In genomic region chr3R:30450224-30450623, dm6 we compare ENCODE assay signal across 5 fruit fly cellular contexts.
A peak's percentile ranks its signal among the peaks of the same experiment; 100 is the strongest.
TF ChIP-seq lines count a peak whose summit lies in the region.

No protein-coding gene starts in this region.

TF ChIP-seq in whole organism, adult, 20 proteins besides CTCF, POLR2A, EP300 and RAD21 (continued from another document):
- TF ChIP-seq CG1620 (GFP tag; optimal IDR thresholded peaks at IDR 0.05; lab: Kevin White, UChicago) (peak; percentile 87), CG7101 (tag; optimal IDR thresholded peaks at IDR 0.05; lab: Kevin White, UChicago) (peak; percentile 61), pad (GFP tag; optimal IDR thresholded peaks at IDR 0.05; lab: Kevin White, UChicago) (peak; percentile 25)

TF ChIP-seq in whole organism, embryonic, 481 proteins besides CTCF, POLR2A, EP300 and RAD21 (continued from another document and continues in another):
- TF ChIP-seq jumu (GFP tag; optimal IDR thresholded peaks at IDR 0.05; lab: Kevin White, UChicago) (peak; percentile 59), pum (GFP tag; optimal IDR thresholded peaks at IDR 0.05; lab: Kevin White, UChicago) (peak; percentile 38), inv (GFP tag; IDR thresholded peaks at IDR 0.05; lab: Robert Waterston, UW; ENCODE audit: partially characterized antibody) (no peak), crc (GFP tag; optimal IDR thresholded peaks at IDR 0.05; lab: Kevin White, UChicago) (peak; percentile 39), Hr78 (GFP tag; optimal IDR thresholded peaks at IDR 0.05; lab: Kevin White, UChicago) (no peak), sisA (GFP tag; IDR thresholded peaks at IDR 0.05; lab: Robert Waterston, UW) (peak; percentile 23), CG2202 (tag; optimal IDR thresholded peaks at IDR 0.05; lab: Kevin White, UChicago) (peak; percentile 87), eyg (GFP tag; optimal IDR thresholded peaks at IDR 0.05; lab: Kevin White, UChicago) (no peak), CG12155 (GFP tag; optimal IDR thresholded peaks at IDR 0.05; lab: Kevin White, UChicago) (peak; percentile 41), fru (optimal IDR thresholded peaks at IDR 0.05; lab: Kevin White, UChicago) (no peak), onecut (GFP tag; IDR thresholded peaks at IDR 0.05; lab: Robert Waterston, UW) (peak; percentile 65), pb (GFP tag; optimal IDR thresholded peaks at IDR 0.05; lab: Kevin White, UChicago) (peak; percentile 3), zf30C (GFP tag; optimal IDR thresholded peaks at IDR 0.05; lab: Kevin White, UChicago) (no peak), CG12942 (GFP tag; optimal IDR thresholded peaks at IDR 0.05; lab: Kevin White, UChicago) (peak; percentile 79), pnt (GFP tag; optimal IDR thresholded peaks at IDR 0.05; lab: Kevin White, UChicago) (peak; percentile 69), pzg (GFP tag; optimal IDR thresholded peaks at IDR 0.05; lab: Kevin White, UChicago) (no peak), Lpt (GFP tag; optimal IDR thresholded peaks at IDR 0.05; lab: Kevin White, UChicago) (no peak), ems (GFP tag; optimal IDR thresholded peaks at IDR 0.05; lab: Kevin White, UChicago) (peak; percentile 75), toy (GFP tag; IDR thresholded peaks at IDR 0.05; lab: Robert Waterston, UW) (peak; percentile 70; the same call in 1 of the 2 replicates), caup (GFP tag; optimal IDR thresholded peaks at IDR 0.05; lab: Kevin White, UChicago; ENCODE audit: severe bottlenecking) (peak; percentile 89), chif (GFP tag; optimal IDR thresholded peaks at IDR 0.05; lab: Kevin White, UChicago) (peak; percentile 54 to 74), grau (tag; optimal IDR thresholded peaks at IDR 0.05; lab: Kevin White, UChicago) (peak; percentile 11), gce (GFP tag; IDR thresholded peaks at IDR 0.05; lab: Robert Waterston, UW) (peak; percentile 92), CG2116 (GFP tag; optimal IDR thresholded peaks at IDR 0.05; lab: Kevin White, UChicago) (peak; percentile 55), scrt (GFP tag; optimal IDR thresholded peaks at IDR 0.05; lab: Kevin White, UChicago) (peak; percentile 62), br (optimal IDR thresholded peaks at IDR 0.05; lab: Kevin White, UChicago) (no peak), Dad (GFP tag; optimal IDR thresholded peaks at IDR 0.05; lab: Kevin White, UChicago) (peak; percentile 54), gcm2 (GFP tag; optimal IDR thresholded peaks at IDR 0.05; lab: Kevin White, UChicago) (peak; percentile 72), CG7372 (GFP tag; IDR thresholded peaks at IDR 0.05; lab: Robert Waterston, UW) (peak; percentile 25; the same call in 1 of the 2 replicates), CoRest (tag; optimal IDR thresholded peaks at IDR 0.05; lab: Kevin White, UChicago) (no peak), CG4328 (GFP tag; optimal IDR thresholded peaks at IDR 0.05; lab: Kevin White, UChicago) (peak; percentile 82), CG31441 (GFP tag; IDR thresholded peaks at IDR 0.05; lab: Robert Waterston, UW) (no peak; the same call in none of the 2 replicates)

TF ChIP-seq in whole organism, prepupa, 60 proteins besides CTCF, POLR2A, EP300 and RAD21 (continued from another document and continues in another):
- TF ChIP-seq Sox14 (GFP tag; optimal IDR thresholded peaks at IDR 0.05; lab: Kevin White, UChicago) (no peak), svp (GFP tag; lab: Kevin White, UChicago) (no peak), spab (GFP tag; optimal IDR thresholded peaks at IDR 0.05; lab: Kevin White, UChicago) (peak; percentile 47), ss (GFP tag; optimal IDR thresholded peaks at IDR 0.05; lab: Kevin White, UChicago) (peak; percentile 49 to 58), esn (GFP tag; optimal IDR thresholded peaks at IDR 0.05; lab: Kevin White, UChicago) (peak; percentile 74), Ets21C (GFP tag; optimal IDR thresholded peaks at IDR 0.05; lab: Kevin White, UChicago) (peak; percentile 2), dac (GFP tag; optimal IDR thresholded peaks at IDR 0.05; lab: Kevin White, UChicago) (no peak), CG11762 (GFP tag; optimal IDR thresholded peaks at IDR 0.05; lab: Kevin White, UChicago; ENCODE audit: insufficient read depth) (peak; percentile 24), salr (GFP tag; optimal IDR thresholded peaks at IDR 0.05; lab: Kevin White, UChicago) (peak in 1 of 2 experiments; percentile 38), CG6163 (GFP tag; IDR thresholded peaks at IDR 0.05; lab: Robert Waterston, UW) (peak; percentile 68), CG31627 (GFP tag; optimal IDR thresholded peaks at IDR 0.05; lab: Kevin White, UChicago) (peak; percentile 7), vri (GFP tag; optimal IDR thresholded peaks at IDR 0.05; lab: Kevin White, UChicago) (peak; percentile 89), CG4318 (GFP tag; optimal IDR thresholded peaks at IDR 0.05; lab: Kevin White, UChicago) (no peak), net (GFP tag; optimal IDR thresholded peaks at IDR 0.05; lab: Kevin White, UChicago) (peak; percentile 52), CG8119 (GFP tag; IDR thresholded peaks at IDR 0.05; lab: Robert Waterston, UW) (peak; percentile 43; the same call in 2 of the 3 replicates), CG6276 (GFP tag; optimal IDR thresholded peaks at IDR 0.05; lab: Kevin White, UChicago) (peak; percentile 36), Hr38 (GFP tag; optimal IDR thresholded peaks at IDR 0.05; lab: Kevin White, UChicago) (peak; percentile 27), CG8632 (GFP tag; optimal IDR thresholded peaks at IDR 0.05; lab: Kevin White, UChicago) (peak; percentile 57), CG10669 (GFP tag; optimal IDR thresholded peaks at IDR 0.05; lab: Kevin White, UChicago) (peak; percentile 48), CG11902 (GFP tag; optimal IDR thresholded peaks at IDR 0.05; lab: Kevin White, UChicago) (no peak), CG11294 (GFP tag; IDR thresholded peaks at IDR 0.05; lab: Robert Waterston, UW) (no peak), Met (GFP tag; optimal IDR thresholded peaks at IDR 0.05; lab: Kevin White, UChicago) (no peak), pdm3 (GFP tag; optimal IDR thresholded peaks at IDR 0.05; lab: Kevin White, UChicago) (peak; percentile 56), eg (GFP tag; IDR thresholded peaks at IDR 0.05; lab: Robert Waterston, UW) (peak; percentile 28; the same call in 1 of the 3 replicates), CG6808 (GFP tag; optimal IDR thresholded peaks at IDR 0.05; lab: Kevin White, UChicago) (peak; percentile 30), Eip75B (GFP tag; optimal IDR thresholded peaks at IDR 0.05; lab: Kevin White, UChicago) (peak; percentile 49), cyc (GFP tag; optimal IDR thresholded peaks at IDR 0.05; lab: Kevin White, UChicago) (peak; percentile 45), topi (GFP tag; optimal IDR thresholded peaks at IDR 0.05; lab: Kevin White, UChicago) (peak; percentile 65), Sox15 (GFP tag; optimal IDR thresholded peaks at IDR 0.05; lab: Kevin White, UChicago) (no peak), Smox (GFP tag; optimal IDR thresholded peaks at IDR 0.05; lab: Kevin White, UChicago) (peak; percentile 38), CG8319 (GFP tag; optimal IDR thresholded peaks at IDR 0.05; lab: Kevin White, UChicago) (no peak), Hr39 (GFP tag; optimal IDR thresholded peaks at IDR 0.05; lab: Kevin White, UChicago) (peak; percentile 1), CG32006 (GFP tag; optimal IDR thresholded peaks at IDR 0.05; lab: Kevin White, UChicago) (no peak)

TF ChIP-seq in whole organism, pupa, 21 proteins besides CTCF, POLR2A, EP300 and RAD21 (continued from another document):
- no peak for TF ChIP-seq CG32121 (GFP tag; IDR thresholded peaks at IDR 0.05; lab: Robert Waterston, UW)

TF ChIP-seq in whole organism, wandering third instar larva, 38 proteins besides CTCF, POLR2A, EP300 and RAD21 (continued from another document):
- TF ChIP-seq usp (GFP tag; optimal IDR thresholded peaks at IDR 0.05; lab: Kevin White, UChicago) (no peak), psq (GFP tag; optimal IDR thresholded peaks at IDR 0.05; lab: Kevin White, UChicago) (peak; percentile 80), CG32264 (GFP tag; optimal IDR thresholded peaks at IDR 0.05; lab: Kevin White, UChicago) (no peak), HLH106 (tag; optimal IDR thresholded peaks at IDR 0.05; lab: Kevin White, UChicago) (peak; percentile 40), pan (optimal IDR thresholded peaks at IDR 0.05; lab: Kevin White, UChicago) (no peak), Mio (GFP tag; optimal IDR thresholded peaks at IDR 0.05; lab: Kevin White, UChicago) (peak; percentile 73), jim (GFP tag; optimal IDR thresholded peaks at IDR 0.05; lab: Kevin White, UChicago) (peak; percentile 99), Hr83 (GFP tag; optimal IDR thresholded peaks at IDR 0.05; lab: Kevin White, UChicago; ENCODE audit: poor library complexity, severe bottlenecking) (peak; percentile 100), br (GFP tag; optimal IDR thresholded peaks at IDR 0.05; lab: Kevin White, UChicago) (peak; percentile 83), tai (GFP tag; optimal IDR thresholded peaks at IDR 0.05; lab: Kevin White, UChicago) (peak; percentile 98), OdsH (GFP tag; optimal IDR thresholded peaks at IDR 0.05; lab: Kevin White, UChicago) (peak; percentile 88), CrebA (GFP tag; optimal IDR thresholded peaks at IDR 0.05; lab: Kevin White, UChicago; ENCODE audit: borderline replicate concordance) (peak; percentile 90), Rel (GFP tag; optimal IDR thresholded peaks at IDR 0.05; lab: Kevin White, UChicago) (peak; percentile 53), Rel (tag; optimal IDR thresholded peaks at IDR 0.05; lab: Kevin White, UChicago) (peak; percentile 19), Jra (GFP tag; optimal IDR thresholded peaks at IDR 0.05; lab: Kevin White, UChicago) (peak; percentile 99), Sp1 (GFP tag; optimal IDR thresholded peaks at IDR 0.05; lab: Kevin White, UChicago) (peak; percentile 66), foxo (GFP tag; optimal IDR thresholded peaks at IDR 0.05; lab: Kevin White, UChicago) (peak in 1 of 2 experiments; percentile 31)
TF ChIP-seq in whole organism, wandering third instar larva: peak in this region for 28.
